Worm (Caenorhabditis elegans) whole organism, late embryonic: ENCODE measurements around the gene nspc-7.

ENCODE experiments used
- ama-1 ChIP-seq: fragments of 150-350 bp; optimal IDR thresholded peaks from 2 replicates; lab custom pipeline; 2014
- ceh-48 ChIP-seq: sonication (generic microtip); optimal IDR thresholded peaks from 2 replicates; lab custom pipeline; 2016; ENCODE audit warnings: missing genetic modification characterization, inconsistent platforms, missing compliant biosample characterization
- dve-1 ChIP-seq: sonication (generic microtip); optimal IDR thresholded peaks from 2 replicates; lab custom pipeline; 2017; ENCODE audit warnings: antibody characterized with exemption, mild to moderate bottlenecking, missing genetic modification characterization, missing compliant biosample characterization
- elt-2 ChIP-seq: sonication (generic microtip); optimal IDR thresholded peaks from 2 replicates; lab custom pipeline; 2016; ENCODE audit warnings: missing genetic modification reagents, missing genetic modification characterization, missing compliant biosample characterization
- elt-4 ChIP-seq: sonication (generic microtip); optimal IDR thresholded peaks from 2 replicates; lab custom pipeline; 2016; ENCODE audit warnings: missing genetic modification characterization, missing compliant biosample characterization
- fkh-10 ChIP-seq: fragments of 150-350 bp; optimal IDR thresholded peaks from 2 replicates; lab custom pipeline; 2014; ENCODE audit warnings: missing biosample characterization, missing genetic modification reagents, missing genetic modification characterization
- nfya-1 ChIP-seq: sonication (generic microtip); optimal IDR thresholded peaks from 2 replicates; lab custom pipeline; 2017; ENCODE audit warnings: missing genetic modification characterization, mild to moderate bottlenecking, missing compliant biosample characterization, antibody characterized with exemption, moderate library complexity
- nhr-11 ChIP-seq: fragments of 150-350 bp; optimal IDR thresholded peaks from 2 replicates; lab custom pipeline; 2014; ENCODE audit warnings: missing biosample characterization, missing genetic modification characterization
- pros-1 ChIP-seq: fragments of 150-350 bp; optimal IDR thresholded peaks from 2 replicates; lab custom pipeline; 2014; ENCODE audit warnings: missing biosample characterization, missing genetic modification reagents, missing genetic modification characterization
- rnt-1 ChIP-seq: sonication (generic microtip); optimal IDR thresholded peaks from 2 replicates; lab custom pipeline; 2016; ENCODE audit warnings: missing genetic modification characterization, missing compliant biosample characterization
- sdc-2 ChIP-seq: sonication (generic microtip); optimal IDR thresholded peaks from 2 replicates; lab custom pipeline; 2016; ENCODE audit warnings: missing genotype, missing genetic modification characterization, missing compliant biosample characterization
- ttx-3 ChIP-seq: sonication (generic microtip); optimal IDR thresholded peaks from 2 replicates; lab custom pipeline; 2016; ENCODE audit warnings: missing genetic modification reagents, missing genetic modification characterization, missing compliant biosample characterization

- no peak for TF ChIP-seq fkh-10
- TF ChIP-seq ama-1 (lab: Kevin White, UChicago) = no peak
- no peak for TF ChIP-seq elt-2 (tag; lab: Kevin White, UChicago)
- TF ChIP-seq ttx-3 (tag; lab: Kevin White, UChicago) = no peak
- TF ChIP-seq dve-1 (tag; lab: Kevin White, UChicago) = no peak
- no peak for TF ChIP-seq ceh-48 (tag; lab: Kevin White, UChicago)
- peak; percentile 86 for TF ChIP-seq nfya-1 (tag; lab: Kevin White, UChicago)
- TF ChIP-seq rnt-1 = peak; percentile 32
- TF ChIP-seq sdc-2 (tag; lab: Kevin White, UChicago) = no peak
- no peak for TF ChIP-seq nhr-11 (tag; lab: Kevin White, UChicago)
- TF ChIP-seq elt-4 (tag; lab: Kevin White, UChicago) = no peak
- TF ChIP-seq pros-1 = no peak
Measured at ce11 chrX:8565810-8566416, 24.3 kb downstream of the nspc-7 start.
